Worm (Caenorhabditis elegans) whole organism, L4 larva: ENCODE measurements around the gene T03G6.1.
A peak's percentile ranks its signal among the peaks of the same experiment; 100 is the strongest.

ENCODE experiments used
- F26F4.8 ChIP-seq: fragments of 200-800 bp; sonication (Bioruptor generic); conservative IDR thresholded peaks from 2 replicates; pipeline ENCODE4 v1.3.6; 2022; ENCODE audit warnings: missing genetic modification characterization, missing compliant biosample characterization
- F44E2.7 ChIP-seq: fragments of 200-800 bp; sonication (Bioruptor generic); IDR thresholded peaks from 2 replicates; pipeline ENCODE4 v2.1.2; 2022; ENCODE audit warnings: missing genetic modification characterization, missing compliant biosample characterization
- T26A8.4 ChIP-seq: fragments of 200-800 bp; sonication (Bioruptor generic); IDR thresholded peaks from 2 replicates; pipeline ENCODE4 v1.3.6; 2022; ENCODE audit warnings: missing genetic modification characterization, missing compliant biosample characterization
- Y75B8A.6 ChIP-seq: fragments of 200-800 bp; sonication (Bioruptor generic); IDR thresholded peaks from 2 replicates; pipeline ENCODE4 v1.3.6; 2022; ENCODE audit warnings: missing genetic modification reagents, missing genetic modification characterization, missing compliant biosample characterization
- ZK337.2 ChIP-seq: fragments of 200-800 bp; sonication (Bioruptor generic); IDR thresholded peaks from 2 replicates; pipeline ENCODE4 v1.3.6; 2022; ENCODE audit warnings: missing genetic modification reagents, missing genetic modification characterization, missing compliant biosample characterization
- aha-1 ChIP-seq: fragments of 150-350 bp; peaks from one replicate; lab custom pipeline; 2014; ENCODE audit warnings: missing biosample characterization, missing genetic modification characterization
- ceh-44 ChIP-seq: fragments of 200-800 bp; sonication (Bioruptor generic); IDR thresholded peaks from 2 replicates; pipeline ENCODE4 v1.3.6; 2022; ENCODE audit warnings: missing genetic modification reagents, missing genetic modification characterization, missing compliant biosample characterization
- ces-1 ChIP-seq: fragments of 150-350 bp; sonication (generic microtip); optimal IDR thresholded peaks from 4 replicates; lab custom pipeline; 2014; ENCODE audit warnings: missing biosample characterization, missing genetic modification reagents, missing genetic modification characterization
- daf-12 ChIP-seq: fragments of 150-350 bp; optimal IDR thresholded peaks from 2 replicates; lab custom pipeline; 2014; ENCODE audit warnings: missing biosample characterization, missing genetic modification reagents, missing genetic modification characterization
- daf-16 ChIP-seq, 3 experiments: sonication (generic microtip); optimal IDR thresholded peaks; 2 replicates each; lab custom pipeline; 2016 to 2017; ENCODE audit warnings: missing genetic modification characterization in 3 of 3, missing genetic modification reagents in 3 of 3, mild to moderate bottlenecking in 2 of 3, missing compliant biosample characterization in 2 of 3, missing biosample characterization in 1 of 3, moderate library complexity in 1 of 3
- daf-19 ChIP-seq: fragments of 200-800 bp; sonication (Bioruptor generic); conservative IDR thresholded peaks from 2 replicates; pipeline ENCODE4 v1.3.6; 2022; ENCODE audit warnings: missing genetic modification characterization, missing compliant biosample characterization
- daf-8 ChIP-seq: fragments of 200-800 bp; sonication (Bioruptor generic); IDR thresholded peaks from 2 replicates; pipeline ENCODE4 v1.3.6; 2022; ENCODE audit warnings: missing genetic modification characterization, missing compliant biosample characterization
- dmd-8 ChIP-seq: fragments of 200-800 bp; sonication (Bioruptor generic); IDR thresholded peaks from 2 replicates; pipeline ENCODE4 v1.3.6; 2022; ENCODE audit warnings: missing genetic modification characterization, missing compliant biosample characterization
- dpl-1 ChIP-seq: fragments of 150-350 bp; optimal IDR thresholded peaks from 2 replicates; lab custom pipeline; 2014; ENCODE audit warnings: missing biosample characterization, missing genetic modification reagents, missing genetic modification characterization
- dve-1 ChIP-seq: sonication (generic microtip); optimal IDR thresholded peaks from 2 replicates; lab custom pipeline; 2017; ENCODE audit warnings: antibody characterized with exemption, mild to moderate bottlenecking, missing genetic modification characterization, missing compliant biosample characterization; ENCODE audit not compliant: insufficient read depth
- egl-27 ChIP-seq: sonication (generic microtip); optimal IDR thresholded peaks from 3 replicates; lab custom pipeline; 2017; ENCODE audit warnings: missing biosample characterization, missing genetic modification reagents, missing genetic modification characterization
- egl-43 ChIP-seq: fragments of 200-800 bp; sonication (Bioruptor generic); IDR thresholded peaks from 2 replicates; pipeline ENCODE4 v1.3.6; 2022; ENCODE audit warnings: missing genetic modification reagents, missing genetic modification characterization, missing compliant biosample characterization
- hlh-11 ChIP-seq: fragments of 200-800 bp; sonication (Bioruptor generic); optimal IDR thresholded peaks from 2 replicates; lab custom pipeline; 2018; ENCODE audit warnings: mild to moderate bottlenecking, missing genetic modification characterization, missing compliant biosample characterization
- hlh-30 ChIP-seq: sonication (generic microtip); optimal IDR thresholded peaks from 2 replicates; lab custom pipeline; 2017; ENCODE audit warnings: antibody characterized with exemption, mild to moderate bottlenecking, missing genetic modification characterization, missing compliant biosample characterization; ENCODE audit not compliant: insufficient read depth
- hmg-1.1 ChIP-seq: fragments of 200-800 bp; sonication (Bioruptor generic); IDR thresholded peaks from 2 replicates; pipeline ENCODE4 v1.3.6; 2022; ENCODE audit warnings: missing genetic modification reagents, missing genetic modification characterization, missing compliant biosample characterization
- jun-1 ChIP-seq: fragments of 150-350 bp; optimal IDR thresholded peaks from 2 replicates; lab custom pipeline; 2014; ENCODE audit warnings: missing biosample characterization, missing genetic modification reagents, missing genetic modification characterization
- lin-13 ChIP-seq: fragments of 150-350 bp; optimal IDR thresholded peaks from 2 replicates; lab custom pipeline; 2014; ENCODE audit warnings: missing biosample characterization, missing genetic modification reagents, missing genetic modification characterization
- lir-3 ChIP-seq: sonication (generic microtip); optimal IDR thresholded peaks from 2 replicates; lab custom pipeline; 2016; ENCODE audit warnings: mild to moderate bottlenecking, missing genetic modification characterization, missing compliant biosample characterization
- lsy-2 ChIP-seq, 2 experiments: fragments of 150-350 bp in 1 of 2; sonication (generic microtip) in 1 of 2; optimal IDR thresholded peaks; 2 replicates each; lab custom pipeline; 2014 to 2017; ENCODE audit warnings: missing biosample characterization in 2 of 2, missing genetic modification characterization in 2 of 2
- madf-5 ChIP-seq, 2 experiments: fragments of 200-800 bp; sonication (Bioruptor generic); IDR thresholded peaks; 2 replicates each; pipeline ENCODE4 v1.3.6; 2022; ENCODE audit warnings: missing compliant biosample characterization in 2 of 2, missing genetic modification characterization in 2 of 2
- mdt-29 ChIP-seq: fragments of 200-800 bp; sonication (Bioruptor generic); IDR thresholded peaks from 2 replicates; pipeline ENCODE4 v1.3.6; 2022; ENCODE audit warnings: missing genetic modification reagents, missing genetic modification characterization, missing compliant biosample characterization
- mep-1 ChIP-seq: fragments of 150-350 bp; sonication (generic microtip); optimal IDR thresholded peaks from 3 replicates; lab custom pipeline; 2014; ENCODE audit warnings: missing biosample characterization, missing genetic modification characterization
- mes-2 ChIP-seq: sonication (generic microtip); optimal IDR thresholded peaks from 2 replicates; lab custom pipeline; 2016; ENCODE audit warnings: missing genotype, mild to moderate bottlenecking, missing genetic modification characterization, missing compliant biosample characterization; ENCODE audit not compliant: poor library complexity, severe bottlenecking
- mxl-2 ChIP-seq: fragments of 200-800 bp; sonication (Bioruptor generic); conservative IDR thresholded peaks from 2 replicates; pipeline ENCODE4 v1.3.6; 2022; ENCODE audit warnings: missing genetic modification reagents, missing genetic modification characterization, missing compliant biosample characterization
- nhr-102 ChIP-seq: sonication (generic microtip); optimal IDR thresholded peaks from 2 replicates; lab custom pipeline; 2016; ENCODE audit warnings: mild to moderate bottlenecking, missing genetic modification characterization, moderate library complexity, missing compliant biosample characterization
- nhr-25 ChIP-seq: sonication (generic microtip); optimal IDR thresholded peaks from 2 replicates; lab custom pipeline; 2017; ENCODE audit warnings: missing genetic modification characterization, mild to moderate bottlenecking, missing compliant biosample characterization, antibody characterized with exemption, moderate library complexity, borderline replicate concordance; ENCODE audit not compliant: insufficient read depth
- nhr-28 ChIP-seq: fragments of 150-350 bp; optimal IDR thresholded peaks from 2 replicates; lab custom pipeline; 2014; ENCODE audit warnings: missing biosample characterization, missing genetic modification characterization
- nhr-41 ChIP-seq: fragments of 200-800 bp; sonication (Bioruptor generic); IDR thresholded peaks from 2 replicates; pipeline ENCODE4 v1.3.6; 2022; ENCODE audit warnings: missing genetic modification reagents, missing genetic modification characterization, missing compliant biosample characterization
- nhr-77 ChIP-seq: fragments of 150-350 bp; optimal IDR thresholded peaks from 2 replicates; lab custom pipeline; 2014; ENCODE audit warnings: missing biosample characterization, missing genetic modification characterization
- pha-4 ChIP-seq, 2 experiments: fragments of 150-350 bp in 1 of 2; fragments of 200-800 bp in 1 of 2; sonication (Bioruptor generic) in 1 of 2; IDR thresholded peaks in 1 of 2; optimal IDR thresholded peaks in 1 of 2; 2 replicates each; pipeline versions ENCODE4 v1.3.6 to Lab custom; 2014 to 2022; ENCODE audit warnings: missing genetic modification characterization in 2 of 2, missing genetic modification reagents in 2 of 2, missing biosample characterization in 1 of 2, missing compliant biosample characterization in 1 of 2
- pqm-1 ChIP-seq: sonication (generic microtip); optimal IDR thresholded peaks from 2 replicates; lab custom pipeline; 2017; ENCODE audit warnings: missing biosample characterization, missing genetic modification characterization
- rbr-2 ChIP-seq: sonication (generic microtip); optimal IDR thresholded peaks from 2 replicates; lab custom pipeline; 2016; ENCODE audit warnings: missing genotype, missing genetic modification characterization, missing compliant biosample characterization
- saeg-2 ChIP-seq: fragments of 200-800 bp; sonication (Bioruptor generic); IDR thresholded peaks from 2 replicates; pipeline ENCODE4 v1.3.6; 2022; ENCODE audit warnings: missing genetic modification reagents, missing genetic modification characterization, missing compliant biosample characterization
- set-16 ChIP-seq: fragments of 200-800 bp; sonication (Bioruptor generic); IDR thresholded peaks from 2 replicates; pipeline ENCODE4 v1.3.6; 2022; ENCODE audit warnings: missing genetic modification reagents, missing genetic modification characterization, missing compliant biosample characterization
- unc-130 ChIP-seq: sonication (generic microtip); optimal IDR thresholded peaks from 2 replicates; lab custom pipeline; 2016; ENCODE audit warnings: missing genetic modification reagents, missing genetic modification characterization, missing compliant biosample characterization
- unc-62 ChIP-seq, 3 experiments: fragments of 150-350 bp in 1 of 3; sonication (generic microtip); optimal IDR thresholded peaks in 2 of 3; peaks in 1 of 3; 1 replicate in 1 of 3; 2 replicates in 2 of 3; lab custom pipeline; 2014 to 2017; ENCODE audit warnings: missing biosample characterization in 3 of 3, missing genetic modification characterization in 3 of 3, missing genetic modification reagents in 3 of 3, missing genotype in 1 of 3
- zfp-2 ChIP-seq: sonication (generic microtip); optimal IDR thresholded peaks from 2 replicates; lab custom pipeline; 2016; ENCODE audit warnings: mild to moderate bottlenecking, missing genetic modification characterization, missing compliant biosample characterization

Gene T03G6.1

ce11 chrX:2607522-2608278, at the start of gene T03G6.1:
Gene T03G6.1 (plus strand): TSS chrX:2608228.
- peak in 1 of 2 experiments; percentile 66 for TF ChIP-seq unc-62 (GFP tag; optimal IDR thresholded peaks at IDR 0.05 in 1 of 2; lab: Kevin White, UChicago)
- no peak for TF ChIP-seq unc-62 (tag; optimal IDR thresholded peaks at IDR 0.05; lab: Kevin White, UChicago)
- no peak for TF ChIP-seq nhr-25 (tag; lab: Kevin White, UChicago)

DNA sequence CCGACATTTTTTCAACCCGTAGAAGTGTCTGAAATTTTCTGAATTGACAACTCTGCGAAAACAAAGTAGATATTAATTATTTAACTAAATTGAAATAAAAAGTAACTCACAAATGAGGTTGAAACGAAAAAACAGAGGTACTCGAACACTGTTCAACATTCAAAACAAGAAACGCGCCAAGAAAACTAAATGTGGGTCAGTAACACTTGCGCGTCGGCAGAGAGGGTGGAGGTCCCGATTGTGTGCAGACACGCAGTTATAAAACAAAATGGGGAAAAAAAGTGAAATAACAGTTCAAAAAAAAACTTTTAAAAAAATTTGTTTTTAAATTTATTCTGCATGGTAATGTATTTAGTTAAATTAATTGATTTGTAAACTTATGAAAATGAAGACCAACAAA, 48.6 kb upstream of the T03G6.1 start:
- TF ChIP-seq unc-130 (GFP tag; lab: Kevin White, UChicago) (no peak), jun-1 (tag; lab: Kevin White, UChicago) (no peak), nhr-25 (tag; lab: Kevin White, UChicago) (peak; percentile 6), dmd-8 (GFP tag; lab: Robert Waterston, UW) (no peak), zfp-2 (tag; lab: Kevin White, UChicago) (no peak), nhr-28 (tag; lab: Kevin White, UChicago) (no peak), mdt-29 (GFP tag; lab: Robert Waterston, UW) (no peak), hlh-30 (peak; percentile 42), ceh-44 (GFP tag; lab: Robert Waterston, UW) (no peak), rbr-2 (tag; lab: Kevin White, UChicago) (peak; percentile 59), dpl-1 (GFP tag; lab: Kevin White, UChicago) (peak; percentile 57), mes-2 (tag; lab: Kevin White, UChicago) (peak; percentile 76), nhr-102 (tag; lab: Kevin White, UChicago) (peak; percentile 1), pha-4 (GFP tag; IDR thresholded peaks at IDR 0.05; lab: Robert Waterston, UW) (0 out of 2 replicates have a peak, but pooled peaks have one; percentile 24), pha-4 (tag; optimal IDR thresholded peaks at IDR 0.05; lab: Kevin White, UChicago) (no peak), mep-1 (tag; lab: Kevin White, UChicago) (peak; percentile 80), pqm-1 (tag; lab: Kevin White, UChicago) (no peak), F44E2.7 (no peak), daf-12 (tag; lab: Kevin White, UChicago) (no peak), T26A8.4 (GFP tag; lab: Robert Waterston, UW) (no peak), mxl-2 (GFP tag; lab: Robert Waterston, UW) (no peak), lir-3 (tag; lab: Kevin White, UChicago) (no peak), nhr-41 (no peak), aha-1 (tag; lab: Kevin White, UChicago) (peak; percentile 33), F26F4.8 (GFP tag; lab: Robert Waterston, UW) (no peak), egl-27 (no peak), saeg-2 (GFP tag; lab: Robert Waterston, UW) (no peak), ZK337.2 (no peak), egl-43 (GFP tag; lab: Robert Waterston, UW) (no peak), ces-1 (GFP tag; lab: Kevin White, UChicago) (no peak), unc-62 (GFP tag; optimal IDR thresholded peaks at IDR 0.05 in 1 of 2; lab: Kevin White, UChicago) (peak in 1 of 2 experiments; percentile 33), unc-62 (tag; optimal IDR thresholded peaks at IDR 0.05; lab: Kevin White, UChicago) (no peak), daf-19 (GFP tag; lab: Robert Waterston, UW) (no peak), daf-16 (GFP tag; optimal IDR thresholded peaks at IDR 0.05; lab: Kevin White, UChicago) (no peak), daf-16 (tag; optimal IDR thresholded peaks at IDR 0.05; lab: Kevin White, UChicago) (peak; percentile 20), nhr-77 (tag; lab: Kevin White, UChicago) (peak; percentile 41), hlh-11 (peak; percentile 50), Y75B8A.6 (no peak), daf-8 (GFP tag; lab: Robert Waterston, UW) (no peak), set-16 (GFP tag; lab: Robert Waterston, UW) (no peak), lsy-2 (tag; optimal IDR thresholded peaks at IDR 0.05; lab: Kevin White, UChicago) (peak in 1 of 2 experiments; percentile 75), madf-5 (GFP tag; IDR thresholded peaks at IDR 0.05; lab: Robert Waterston, UW) (no peak), lin-13 (GFP tag; lab: Kevin White, UChicago) (no peak), hmg-1.1 (peak; percentile 35; the same call in 1 of the 2 replicates), dve-1 (tag; lab: Kevin White, UChicago) (peak; percentile 36)
